Worm (Caenorhabditis elegans) whole organism, early embryonic: Measurements from ENCODE around the gene ptrg-1.

Experiments
- B0310.2 ChIP-seq: sonication (generic microtip); optimal IDR thresholded peaks from 2 replicates; lab custom pipeline; 2016; ENCODE audit warnings: mild to moderate bottlenecking, missing genetic modification characterization, missing compliant biosample characterization
- aly-1 ChIP-seq: sonication (generic microtip); optimal IDR thresholded peaks from 2 replicates; lab custom pipeline; 2016; ENCODE audit warnings: missing genetic modification characterization, missing compliant biosample characterization
- ama-1 ChIP-seq: fragments of 150-350 bp; optimal IDR thresholded peaks from 2 replicates; lab custom pipeline; 2014
- ceh-13 ChIP-seq: fragments of 200-800 bp; sonication (Bioruptor generic); optimal IDR thresholded peaks from 2 replicates; lab custom pipeline; 2018; ENCODE audit warnings: mild to moderate bottlenecking, missing genetic modification characterization, missing compliant biosample characterization
- ceh-36 ChIP-seq: sonication (generic microtip); optimal IDR thresholded peaks from 2 replicates; lab custom pipeline; 2016; ENCODE audit warnings: missing genetic modification characterization, inconsistent platforms, missing compliant biosample characterization
- pes-1 ChIP-seq: fragments of 200-800 bp; sonication (Bioruptor generic); IDR thresholded peaks from 2 replicates; pipeline ENCODE4 v1.3.6; 2022; ENCODE audit warnings: missing genetic modification reagents, missing genetic modification characterization, missing compliant biosample characterization
- scrt-1 ChIP-seq: fragments of 200-800 bp; sonication (Bioruptor generic); IDR thresholded peaks from 2 replicates; pipeline ENCODE4 v1.3.6; 2022; ENCODE audit warnings: missing genetic modification characterization, missing compliant biosample characterization
- tbx-11 ChIP-seq: fragments of 200-800 bp; sonication (Bioruptor generic); IDR thresholded peaks from 2 replicates; pipeline ENCODE4 v1.3.6; 2022; ENCODE audit warnings: missing genetic modification characterization, missing compliant biosample characterization
- tbx-37 ChIP-seq: fragments of 200-800 bp; sonication (Bioruptor generic); conservative IDR thresholded peaks from 2 replicates; pipeline ENCODE4 v1.3.6; 2022; ENCODE audit warnings: missing genetic modification reagents, missing genetic modification characterization, missing compliant biosample characterization
- tra-4 ChIP-seq: sonication (generic microtip); optimal IDR thresholded peaks from 2 replicates; lab custom pipeline; 2017; ENCODE audit warnings: missing genetic modification characterization, missing compliant biosample characterization

DNA sequence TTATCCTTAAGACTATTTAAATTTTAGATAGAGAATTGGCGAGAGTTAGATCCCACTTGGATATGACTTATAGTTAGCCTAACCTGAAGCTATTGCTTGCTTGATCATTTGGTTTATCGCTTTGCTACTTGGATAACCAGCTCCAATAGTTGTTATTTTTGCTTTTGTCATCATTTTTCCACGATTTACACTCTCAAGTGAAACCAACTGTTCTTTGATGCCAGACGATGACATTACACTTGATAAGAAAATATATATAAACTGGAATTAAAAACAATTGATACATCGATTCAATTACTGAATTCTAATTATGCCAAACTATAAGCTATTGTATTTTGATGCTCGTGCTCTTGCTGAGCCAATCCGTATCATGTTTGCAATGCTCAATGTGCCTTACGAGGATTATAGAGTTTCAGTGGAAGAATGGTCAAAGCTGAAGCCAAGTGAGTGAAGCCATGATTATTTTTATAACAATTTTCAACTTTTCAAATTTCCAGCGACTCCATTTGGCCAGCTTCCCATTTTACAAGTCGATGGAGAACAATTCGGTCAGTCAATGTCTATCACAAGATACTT is 52.2 kb downstream of the ptrg-1 start, which contains the start of the genes gst-2, gst-4 and dhs-12:
- no peak for TF ChIP-seq ama-1 (lab: Kevin White, UChicago)
- TF ChIP-seq ceh-13: no peak
- TF ChIP-seq pes-1 (GFP tag; lab: Robert Waterston, UW): no peak
- no peak for TF ChIP-seq aly-1
- TF ChIP-seq tra-4: no peak
- TF ChIP-seq tbx-11 (GFP tag; lab: Robert Waterston, UW): no peak
- no peak for TF ChIP-seq B0310.2 (tag; lab: Kevin White, UChicago)
- no peak for TF ChIP-seq scrt-1 (GFP tag; lab: Robert Waterston, UW)
- no peak for TF ChIP-seq ceh-36 (tag; lab: Kevin White, UChicago)
- no peak for TF ChIP-seq tbx-37
